Fruit fly (Drosophila melanogaster): ENCODE results near the gene CG31086.

CG31086 gene

DNA sequence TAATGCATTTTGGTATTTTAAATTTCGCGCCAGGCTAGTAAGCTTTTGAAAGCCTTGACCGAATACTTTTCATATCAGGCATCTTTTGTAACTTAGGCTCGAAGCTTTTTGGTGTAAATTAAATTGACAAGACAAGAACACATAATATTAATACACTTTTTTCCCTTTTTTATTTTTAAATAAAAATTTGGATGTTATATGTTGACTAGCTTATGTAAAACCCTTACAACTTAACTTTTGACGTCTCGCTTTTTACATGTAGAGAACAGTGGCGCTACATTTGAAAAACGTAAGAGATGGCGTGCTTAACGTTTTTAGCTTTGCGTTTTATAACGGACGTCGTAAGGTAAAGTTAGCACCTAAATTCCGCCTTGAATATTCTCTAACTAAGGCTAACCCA, 47.9 kb upstream of the CG31086 start (continued):
- no peak for TF ChIP-seq Ssrp (tag; optimal IDR thresholded peaks at IDR 0.05)
- peak; percentile 20 for TF ChIP-seq Abd-B (GFP tag; optimal IDR thresholded peaks at IDR 0.05)
- TF ChIP-seq Tbp (GFP tag; optimal IDR thresholded peaks at IDR 0.05) = no peak
- no peak for TF ChIP-seq D19B (GFP tag; optimal IDR thresholded peaks at IDR 0.05)
- no peak for TF ChIP-seq gcm2 (GFP tag; optimal IDR thresholded peaks at IDR 0.05)
- no peak for TF ChIP-seq ken (GFP tag; IDR thresholded peaks at IDR 0.05)
- TF ChIP-seq Lhr (GFP tag; optimal IDR thresholded peaks at IDR 0.05) = peak; percentile 30
- TF ChIP-seq CG12391 (tag; optimal IDR thresholded peaks at IDR 0.05) = no peak
- TF ChIP-seq gem (tag; optimal IDR thresholded peaks at IDR 0.05) = peak; percentile 27
- TF ChIP-seq D19A (tag; optimal IDR thresholded peaks at IDR 0.05) = no peak
- no peak for TF ChIP-seq CrebB (tag; optimal IDR thresholded peaks at IDR 0.05)
- TF ChIP-seq Sox102F (GFP tag; optimal IDR thresholded peaks at IDR 0.05) = peak; percentile 6
- no peak for TF ChIP-seq bigmax (GFP tag; optimal IDR thresholded peaks at IDR 0.05)
- peak; percentile 97 for TF ChIP-seq CTCF (GFP tag; optimal IDR thresholded peaks at IDR 0.05)
- no peak for TF ChIP-seq CG8359 (GFP tag; optimal IDR thresholded peaks at IDR 0.05; ENCODE audit: borderline replicate concordance)
- TF ChIP-seq CG1792 (GFP tag; optimal IDR thresholded peaks at IDR 0.05) = no peak
- peak; percentile 16; the same call in 1 of the 3 replicates for TF ChIP-seq CG11560 (tag; IDR thresholded peaks at IDR 0.05)
- no peak for TF ChIP-seq CG17385 (GFP tag; optimal IDR thresholded peaks at IDR 0.05)
- peak; percentile 27 for TF ChIP-seq Hmr (GFP tag; optimal IDR thresholded peaks at IDR 0.05)
- peak; percentile 45; the same call in 1 of the 3 replicates for TF ChIP-seq knrl (GFP tag; IDR thresholded peaks at IDR 0.05; ENCODE audit: partially characterized antibody)
- TF ChIP-seq CG7928 (GFP tag; optimal IDR thresholded peaks at IDR 0.05) = no peak
- peak; percentile 33; the same call in 1 of the 2 replicates for TF ChIP-seq amos (GFP tag; IDR thresholded peaks at IDR 0.05; ENCODE audit: partially characterized antibody)
- no peak for TF ChIP-seq CG2875 (GFP tag; optimal IDR thresholded peaks at IDR 0.05)

DNA sequence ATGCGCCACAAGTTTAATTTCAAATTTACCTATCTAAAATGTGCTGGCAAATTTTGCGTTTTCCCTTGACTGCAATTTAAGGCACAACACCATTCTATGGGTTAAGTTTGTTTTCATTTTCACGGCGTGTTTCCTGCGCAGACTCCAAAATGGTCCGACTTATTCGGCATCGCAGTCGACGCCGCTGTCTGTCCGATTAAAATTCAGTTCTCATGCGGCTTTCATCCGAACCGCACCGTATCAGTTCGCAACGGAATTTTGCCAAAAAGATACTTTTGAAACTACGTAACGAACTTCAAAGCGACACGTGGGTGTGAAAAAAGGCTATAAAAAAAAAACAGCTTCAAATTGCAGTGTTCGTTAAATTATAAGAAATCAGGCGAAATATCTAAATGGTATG, 14.4 kb upstream of the CG31086 start, which contains the start of gene CG31323:
CG31323 (plus strand) TSS at position 204 of the 400 bp plus-strand sequence.
- TF ChIP-seq Gug (GFP tag; IDR thresholded peaks at IDR 0.05) = no peak
- no peak for TF ChIP-seq CG11085 (GFP tag; IDR thresholded peaks at IDR 0.05)
- no peak for TF ChIP-seq gro (GFP tag; optimal IDR thresholded peaks at IDR 0.05)
- TF ChIP-seq rib (GFP tag; IDR thresholded peaks at IDR 0.05) = no peak
- TF ChIP-seq abd-A (tag; optimal IDR thresholded peaks at IDR 0.05) = peak; percentile 34
- no peak for TF ChIP-seq CG10321 (GFP tag; IDR thresholded peaks at IDR 0.05)
- TF ChIP-seq Xrp1 (GFP tag; IDR thresholded peaks at IDR 0.05) = no peak
- no peak for TF ChIP-seq CG7372 (GFP tag; IDR thresholded peaks at IDR 0.05)
- TF ChIP-seq Deaf1 (tag; optimal IDR thresholded peaks at IDR 0.05) = peak; percentile 80
- TF ChIP-seq Tbp (GFP tag; optimal IDR thresholded peaks at IDR 0.05) = no peak
- no peak for TF ChIP-seq CG11695 (GFP tag; IDR thresholded peaks at IDR 0.05)
- no peak for TF ChIP-seq CG13424 (tag; optimal IDR thresholded peaks at IDR 0.05)
- TF ChIP-seq Adf1 (GFP tag; IDR thresholded peaks at IDR 0.05) = peak; percentile 58
- TF ChIP-seq Oli (tag; optimal IDR thresholded peaks at IDR 0.05) = no peak
- TF ChIP-seq prd (optimal IDR thresholded peaks at IDR 0.05) = no peak
- TF ChIP-seq prd (GFP tag; IDR thresholded peaks at IDR 0.05) = no peak
- TF ChIP-seq HLH3B (GFP tag; IDR thresholded peaks at IDR 0.05) = no peak
- TF ChIP-seq CG18599 (GFP tag; optimal IDR thresholded peaks at IDR 0.05) = peak; percentile 0
- TF ChIP-seq CG5180 (GFP tag; optimal IDR thresholded peaks at IDR 0.05) = no peak
- peak; percentile 74 for TF ChIP-seq ewg (GFP tag; optimal IDR thresholded peaks at IDR 0.05)
- TF ChIP-seq CG15073 (GFP tag; optimal IDR thresholded peaks at IDR 0.05) = no peak
- no peak for TF ChIP-seq CG18619 (GFP tag; optimal IDR thresholded peaks at IDR 0.05)
- no peak for TF ChIP-seq esg (GFP tag; conservative IDR thresholded peaks at IDR 0.05)
- no peak for TF ChIP-seq exex (tag; optimal IDR thresholded peaks at IDR 0.05)
- no peak for TF ChIP-seq CG12071 (GFP tag; optimal IDR thresholded peaks at IDR 0.05)
- TF ChIP-seq kni (GFP tag; optimal IDR thresholded peaks at IDR 0.05) = no peak
- TF ChIP-seq CG9437 (GFP tag; optimal IDR thresholded peaks at IDR 0.05) = peak; percentile 46
- peak; percentile 51 for TF ChIP-seq Jarid2 (GFP tag; optimal IDR thresholded peaks at IDR 0.05)
- no peak for TF ChIP-seq CG31224 (GFP tag; IDR thresholded peaks at IDR 0.05)
